Worm (Caenorhabditis elegans) whole organism, early embryonic: Measurements from ENCODE around the gene C55A6.6.

Experiments used
- F13C5.2 ChIP-seq: sonication (generic microtip); optimal IDR thresholded peaks from 2 replicates; lab custom pipeline; 2017; ENCODE audit warnings: mild to moderate bottlenecking, missing genetic modification characterization, inconsistent platforms, missing compliant biosample characterization
- aly-1 ChIP-seq: sonication (generic microtip); optimal IDR thresholded peaks from 2 replicates; lab custom pipeline; 2016; ENCODE audit warnings: missing genetic modification characterization, missing compliant biosample characterization
- scrt-1 ChIP-seq: fragments of 200-800 bp; sonication (Bioruptor generic); IDR thresholded peaks from 2 replicates; pipeline ENCODE4 v1.3.6; 2022; ENCODE audit warnings: missing genetic modification characterization, missing compliant biosample characterization
- tbx-37 ChIP-seq: fragments of 200-800 bp; sonication (Bioruptor generic); conservative IDR thresholded peaks from 2 replicates; pipeline ENCODE4 v1.3.6; 2022; ENCODE audit warnings: missing genetic modification reagents, missing genetic modification characterization, missing compliant biosample characterization

DNA sequence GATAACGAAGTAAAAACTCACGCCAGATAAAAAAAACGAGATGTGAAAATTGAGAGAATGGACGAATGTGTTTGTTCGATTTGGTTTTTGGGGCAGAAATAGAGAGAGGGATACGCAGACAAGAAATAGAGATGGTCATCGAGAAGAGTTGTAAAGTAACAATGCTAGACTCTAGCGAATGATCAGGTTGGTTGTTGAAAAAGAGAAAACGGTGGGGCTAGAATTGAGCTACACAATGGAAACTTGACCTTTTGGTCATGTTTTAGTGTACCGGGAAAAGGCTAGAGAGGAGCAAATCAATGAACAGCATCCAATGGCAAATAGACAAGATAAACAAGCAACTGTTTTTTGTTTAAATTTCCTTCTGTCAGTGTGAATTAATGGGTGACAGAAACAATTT, 24.2 kb downstream of the C55A6.6 start, which contains the start of gene dhs-19:
- TF ChIP-seq tbx-37 (no peak), scrt-1 (no peak), aly-1 (no peak), F13C5.2 (tag; lab: Kevin White, UChicago) (no peak)
